Worm (Caenorhabditis elegans): ENCODE results near the gene ugt-34.

ce11 chrV:10630497-10630896 is 26.3 kb downstream of the ugt-34 start:
- TF ChIP-seq cebp-2 (GFP tag; IDR thresholded peaks at IDR 0.05) (no peak), unc-62 (GFP tag; optimal IDR thresholded peaks at IDR 0.05) (no peak), K12H6.12 (tag; optimal IDR thresholded peaks at IDR 0.05) (no peak), C06A6.2 (GFP tag; conservative IDR thresholded peaks at IDR 0.05) (no peak), xnd-1 (tag; optimal IDR thresholded peaks at IDR 0.05) (no peak), pha-4 (tag; optimal IDR thresholded peaks at IDR 0.05) (no peak), snpc-4 (GFP tag; optimal IDR thresholded peaks at IDR 0.05) (no peak), snpc-4 (tag; optimal IDR thresholded peaks at IDR 0.05) (no peak), nfya-1 (tag; optimal IDR thresholded peaks at IDR 0.05; ENCODE audit: borderline replicate concordance, insufficient read depth) (no peak), ceh-79 (tag; optimal IDR thresholded peaks at IDR 0.05) (no peak), dpl-1 (GFP tag; optimal IDR thresholded peaks at IDR 0.05) (no peak), lsl-1 (GFP tag; optimal IDR thresholded peaks at IDR 0.05) (no peak)
